Fruit fly (Drosophila melanogaster): Measurements from ENCODE around the gene CG13243.

DNA sequence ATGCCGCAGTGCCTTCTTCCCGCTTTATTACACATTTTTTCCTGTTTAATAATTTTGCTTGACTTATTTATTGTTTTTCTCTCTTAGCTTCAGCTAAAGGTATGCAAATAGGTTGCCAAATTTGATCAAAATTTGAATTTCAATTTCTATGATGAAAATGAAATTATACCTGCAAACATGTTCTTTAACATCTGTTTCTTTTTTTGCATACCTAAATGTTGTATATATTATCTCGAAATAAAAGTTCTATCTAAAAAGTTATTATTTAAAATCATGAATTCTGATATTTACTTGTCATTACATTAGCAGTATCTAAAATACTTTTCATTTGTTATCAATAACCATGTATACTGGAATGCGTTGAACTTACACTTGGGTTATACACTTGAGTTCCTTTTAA lies 42.8 kb downstream of the CG13243 start, which contains the start of gene CG31735:
- TF ChIP-seq gl (tag; optimal IDR thresholded peaks at IDR 0.05) (no peak), Pif1A (GFP tag; optimal IDR thresholded peaks at IDR 0.05) (no peak)

All from whole organism, pupa.